Worm (Caenorhabditis elegans): ENCODE results near the gene F54F2.7.

The F54F2.7 gene

ce11 chrIII:8839813-8840212 is 32.7 kb upstream of the F54F2.7 start:
- TF ChIP-seq eyg-1 (tag; optimal IDR thresholded peaks at IDR 0.05), result no peak
- peak; percentile 39 for TF ChIP-seq rnt-1 (tag; optimal IDR thresholded peaks at IDR 0.05)

DNA sequence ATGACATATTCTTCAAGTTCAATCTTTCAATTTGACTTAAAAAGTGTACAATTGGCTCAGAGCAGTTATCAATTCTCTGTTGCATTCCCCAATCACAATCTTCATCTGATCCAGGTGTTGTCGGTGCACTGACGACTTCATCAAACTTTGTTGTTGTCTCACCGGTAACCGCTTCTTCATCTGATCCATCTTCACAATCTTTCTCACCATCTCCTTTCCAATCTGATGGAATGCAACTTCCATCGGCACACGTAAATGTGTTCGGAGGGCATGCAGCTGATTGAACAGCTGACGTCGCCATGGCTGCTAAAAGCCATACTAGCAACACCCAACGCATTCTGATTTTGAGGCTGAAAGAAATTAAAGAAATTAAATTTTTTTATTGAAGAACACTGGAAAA is 30.9 kb upstream of the F54F2.7 start, which contains the start of gene F44E2.4:
Gene F44E2.4, minus strand, starts transcription at position 350 of the 400 bp plus-strand sequence.
- TF ChIP-seq ceh-24 (tag; optimal IDR thresholded peaks at IDR 0.05), result no peak
- TF ChIP-seq rnt-1 (tag; optimal IDR thresholded peaks at IDR 0.05), result peak; percentile 1
- no peak for TF ChIP-seq ahr-1 (tag; optimal IDR thresholded peaks at IDR 0.05)
- TF ChIP-seq hlh-15 (tag; optimal IDR thresholded peaks at IDR 0.05), result no peak
- TF ChIP-seq lim-6 (tag; optimal IDR thresholded peaks at IDR 0.05), result no peak

ce11 chrIII:8831059-8831750 is 24.1 kb upstream of the F54F2.7 start, which contains the start of gene F44E2.10:
F44E2.10 (minus strand) TSS chrIII:8831109.
- no peak for TF ChIP-seq pat-9 (tag; optimal IDR thresholded peaks at IDR 0.05)
- TF ChIP-seq pha-2 (tag; optimal IDR thresholded peaks at IDR 0.05), result no peak
- TF ChIP-seq sox-2 (GFP tag; IDR thresholded peaks at IDR 0.05), result no peak
- no peak for TF ChIP-seq pha-4 (tag; optimal IDR thresholded peaks at IDR 0.05)
- TF ChIP-seq eyg-1 (tag; optimal IDR thresholded peaks at IDR 0.05), result no peak
- TF ChIP-seq syd-9 (tag; optimal IDR thresholded peaks at IDR 0.05), result no peak
- no peak for TF ChIP-seq ceh-34 (tag; optimal IDR thresholded peaks at IDR 0.05)
- TF ChIP-seq nhr-11 (tag; optimal IDR thresholded peaks at IDR 0.05), result no peak
- no peak for TF ChIP-seq sdc-2 (tag; optimal IDR thresholded peaks at IDR 0.05)

DNA sequence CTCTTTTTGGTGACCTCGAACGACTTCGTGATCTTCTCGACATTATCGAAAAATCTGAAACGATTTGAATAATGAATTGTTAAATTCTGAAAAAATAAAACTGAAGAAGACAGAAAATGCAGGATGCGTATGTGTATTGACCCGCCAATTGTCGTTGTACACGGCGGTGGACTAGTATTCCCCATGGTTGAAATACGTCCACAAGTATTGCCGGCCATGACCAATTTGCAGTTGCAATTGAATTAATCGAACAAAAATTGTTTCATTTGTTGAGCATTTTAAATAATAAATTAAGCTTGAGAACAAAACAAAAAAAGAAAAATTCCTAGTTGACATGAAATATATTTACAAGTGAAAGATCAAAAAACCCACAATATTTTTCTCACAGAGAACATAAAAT is 22.1 kb upstream of the F54F2.7 start, which contains the start of gene F44E2.3:
Gene F44E2.3, minus strand, starts transcription at position 61 of the 400 bp plus-strand sequence.
- no peak for TF ChIP-seq elt-4 (tag; optimal IDR thresholded peaks at IDR 0.05)
- no peak for TF ChIP-seq pag-3 (tag; optimal IDR thresholded peaks at IDR 0.05; ENCODE audit: borderline replicate concordance)
- peak; percentile 25 for TF ChIP-seq ets-4 (tag; optimal IDR thresholded peaks at IDR 0.05)
- TF ChIP-seq ceh-30 (tag; optimal IDR thresholded peaks at IDR 0.05), result no peak
- TF ChIP-seq hlh-30 (tag; optimal IDR thresholded peaks at IDR 0.05; ENCODE audit: insufficient read depth), result no peak
- TF ChIP-seq ceh-45 (GFP tag; IDR thresholded peaks at IDR 0.05), result no peak
- no peak for TF ChIP-seq pros-1 (tag; optimal IDR thresholded peaks at IDR 0.05)
- TF ChIP-seq sox-4 (tag; optimal IDR thresholded peaks at IDR 0.05), result no peak
- TF ChIP-seq fkh-10 (GFP tag; optimal IDR thresholded peaks at IDR 0.05), result no peak
- TF ChIP-seq unc-42 (tag; optimal IDR thresholded peaks at IDR 0.05), result peak; percentile 88
- no peak for TF ChIP-seq ceh-22 (tag; optimal IDR thresholded peaks at IDR 0.05)
- TF ChIP-seq tbx-2 (tag; optimal IDR thresholded peaks at IDR 0.05), result peak; percentile 31
- TF ChIP-seq ceh-2 (tag; optimal IDR thresholded peaks at IDR 0.05), result peak; percentile 5
- peak; percentile 57 for TF ChIP-seq ceh-31 (tag; optimal IDR thresholded peaks at IDR 0.05)
- TF ChIP-seq Y22D7AL.16 (tag; optimal IDR thresholded peaks at IDR 0.05), result no peak
- no peak for TF ChIP-seq mec-3 (tag; optimal IDR thresholded peaks at IDR 0.05; ENCODE audit: borderline replicate concordance)
- TF ChIP-seq lin-11 (tag; optimal IDR thresholded peaks at IDR 0.05), result no peak
- TF ChIP-seq C08G9.2 (tag; optimal IDR thresholded peaks at IDR 0.05), result peak; percentile 65
- no peak for TF ChIP-seq ref-2 (tag; optimal IDR thresholded peaks at IDR 0.05)
- TF ChIP-seq hlh-8 (tag; optimal IDR thresholded peaks at IDR 0.05), result no peak
- no peak for TF ChIP-seq pha-2 (tag; optimal IDR thresholded peaks at IDR 0.05)

DNA sequence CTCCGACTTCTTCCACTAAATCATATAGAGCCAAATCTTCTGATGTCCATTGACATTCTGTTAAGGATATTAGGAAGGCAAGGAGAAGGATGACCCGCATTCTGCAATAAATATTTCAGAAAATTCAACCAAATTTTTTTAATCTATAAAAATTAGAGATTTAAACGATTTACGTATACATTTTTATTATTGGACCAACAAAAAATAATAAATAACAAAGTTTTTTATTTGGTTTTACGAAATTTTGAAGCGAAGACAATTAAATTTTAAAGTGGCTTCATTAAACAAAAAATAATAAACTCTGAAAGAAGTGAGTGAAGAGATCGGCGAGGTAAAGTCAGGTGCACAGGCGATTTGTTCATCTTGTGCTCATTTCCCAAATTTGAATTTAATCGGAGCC is 20.0 kb upstream of the F54F2.7 start, which contains the start of gene F54F2.9:
Gene F54F2.9, minus strand, starts transcription at position 101 of the 400 bp plus-strand sequence.
- TF ChIP-seq dve-1 (tag; optimal IDR thresholded peaks at IDR 0.05), result no peak
- TF ChIP-seq tbx-2 (tag; optimal IDR thresholded peaks at IDR 0.05), result no peak
- TF ChIP-seq nhr-11 (tag; optimal IDR thresholded peaks at IDR 0.05), result no peak
- TF ChIP-seq eyg-1 (tag; optimal IDR thresholded peaks at IDR 0.05), result no peak
- TF ChIP-seq rnt-1 (tag; optimal IDR thresholded peaks at IDR 0.05), result no peak
- TF ChIP-seq odd-2 (tag; optimal IDR thresholded peaks at IDR 0.05), result no peak
- no peak for TF ChIP-seq ztf-16 (tag; optimal IDR thresholded peaks at IDR 0.05)
